Fruit fly (Drosophila melanogaster) whole organism, embryonic: ENCODE data around the gene Ced-12.

Experiments
- BEAF-32 ChIP-seq: fragments of 200-800 bp; sonication (Bioruptor generic); optimal IDR thresholded peaks from 3 replicates; lab custom pipeline; 2017; ENCODE audit warnings: missing biosample characterization, missing genetic modification characterization, mild to moderate bottlenecking, moderate library complexity, missing genetic modification reagents
- BtbVII ChIP-seq: fragments of 200-800 bp; sonication (Bioruptor generic); optimal IDR thresholded peaks from 3 replicates; lab custom pipeline; 2017; ENCODE audit warnings: missing biosample characterization, mild to moderate bottlenecking, missing genetic modification characterization
- CG1024 ChIP-seq: fragments of 200-800 bp; sonication (Bioruptor generic); IDR thresholded peaks from 2 replicates; pipeline ENCODE4 v1.3.6; 2022; ENCODE audit warnings: missing biosample characterization, missing genetic modification characterization
- CG10267 ChIP-seq: fragments of 200-800 bp; sonication (Bioruptor generic); optimal IDR thresholded peaks from 2 replicates; lab custom pipeline; 2018; ENCODE audit warnings: missing biosample characterization, mild to moderate bottlenecking, missing genetic modification characterization, moderate library complexity
- CG11398 ChIP-seq: fragments of 200-800 bp; sonication (Bioruptor generic); optimal IDR thresholded peaks from 2 replicates; lab custom pipeline; 2016; ENCODE audit warnings: missing biosample characterization, missing genetic modification characterization
- CG11504 ChIP-seq: fragments of 200-800 bp; sonication (Bioruptor generic); optimal IDR thresholded peaks from 3 replicates; lab custom pipeline; 2019; ENCODE audit warnings: missing biosample characterization, mild to moderate bottlenecking, missing genetic modification characterization, moderate library complexity
- CG12769 ChIP-seq: fragments of 200-800 bp; sonication (Bioruptor generic); optimal IDR thresholded peaks from 2 replicates; lab custom pipeline; 2019; ENCODE audit warnings: missing biosample characterization, mild to moderate bottlenecking, missing genetic modification characterization, moderate library complexity
- CG15479 ChIP-seq: fragments of 200-800 bp; sonication (Bioruptor generic); optimal IDR thresholded peaks from 3 replicates; lab custom pipeline; 2019; ENCODE audit warnings: missing biosample characterization, mild to moderate bottlenecking, missing genetic modification characterization, moderate library complexity
- CG1647 ChIP-seq: fragments of 200-800 bp; sonication (Bioruptor generic); optimal IDR thresholded peaks from 3 replicates; lab custom pipeline; 2016; ENCODE audit warnings: missing biosample characterization, missing genetic modification characterization
- CG17361 ChIP-seq: fragments of 200-800 bp; sonication (Bioruptor generic); IDR thresholded peaks from 3 replicates; pipeline ENCODE4 v1.3.6; 2022; ENCODE audit warnings: missing biosample characterization, missing genetic modification characterization
- CG18619 ChIP-seq: fragments of 200-800 bp; sonication (Bioruptor generic); optimal IDR thresholded peaks from 3 replicates; lab custom pipeline; 2017; ENCODE audit warnings: missing biosample characterization, mild to moderate bottlenecking, missing genetic modification characterization
- CG2129 ChIP-seq: fragments of 200-800 bp; sonication (Bioruptor generic); IDR thresholded peaks from 2 replicates; pipeline ENCODE4 v1.3.6; 2022; ENCODE audit warnings: missing biosample characterization, missing genetic modification characterization; ENCODE audit not compliant: partially characterized antibody
- CG3065 ChIP-seq: fragments of 200-800 bp; sonication (Bioruptor generic); optimal IDR thresholded peaks from 2 replicates; lab custom pipeline; 2016; ENCODE audit warnings: missing biosample characterization, missing genetic modification characterization
- CG31441 ChIP-seq: fragments of 200-800 bp; sonication (Bioruptor generic); IDR thresholded peaks from 2 replicates; pipeline ENCODE4 v1.3.6; 2022; ENCODE audit warnings: missing biosample characterization, missing genetic modification characterization
- CG32532 ChIP-seq: fragments of 200-800 bp; sonication (Bioruptor generic); IDR thresholded peaks from 2 replicates; pipeline ENCODE4 v1.3.6; 2022; ENCODE audit warnings: missing biosample characterization, missing genetic modification characterization
- CG32772 ChIP-seq: fragments of 200-800 bp; sonication (Bioruptor generic); IDR thresholded peaks from 2 replicates; pipeline ENCODE4 v1.3.6; 2022; ENCODE audit warnings: missing biosample characterization, missing genetic modification characterization
- CG34422 ChIP-seq: fragments of 200-800 bp; sonication (Bioruptor generic); IDR thresholded peaks from 3 replicates; pipeline ENCODE4 v1.3.6; 2022; ENCODE audit warnings: missing biosample characterization, missing genetic modification characterization
- CG3838 ChIP-seq: fragments of 200-800 bp; sonication (Bioruptor generic); optimal IDR thresholded peaks from 3 replicates; lab custom pipeline; 2016; ENCODE audit warnings: missing biosample characterization, missing genetic modification characterization
- CG4404 ChIP-seq: fragments of 200-800 bp; sonication (Bioruptor generic); IDR thresholded peaks from 2 replicates; pipeline ENCODE4 v1.3.6; 2022; ENCODE audit warnings: missing biosample characterization, missing genetic modification characterization
- CG4424 ChIP-seq: fragments of 200-800 bp; sonication (Bioruptor generic); optimal IDR thresholded peaks from 3 replicates; lab custom pipeline; 2016; ENCODE audit warnings: missing biosample characterization, missing genetic modification characterization
- CG7745 ChIP-seq: fragments of 200-800 bp; sonication (Bioruptor generic); optimal IDR thresholded peaks from 2 replicates; lab custom pipeline; 2018; ENCODE audit warnings: missing biosample characterization, mild to moderate bottlenecking, missing genetic modification characterization, moderate library complexity
- CG7786 ChIP-seq: fragments of 200-800 bp; sonication (Bioruptor generic); optimal IDR thresholded peaks from 2 replicates; lab custom pipeline; 2016; ENCODE audit warnings: missing biosample characterization, missing genetic modification characterization
- CG7839 ChIP-seq: fragments of 200-800 bp; sonication (Bioruptor generic); optimal IDR thresholded peaks from 3 replicates; lab custom pipeline; 2018; ENCODE audit warnings: missing biosample characterization, mild to moderate bottlenecking, missing genetic modification characterization, moderate library complexity
- CG9817 ChIP-seq: fragments of 200-800 bp; sonication (Bioruptor generic); optimal IDR thresholded peaks from 2 replicates; lab custom pipeline; 2018; ENCODE audit warnings: missing biosample characterization, mild to moderate bottlenecking, missing genetic modification characterization, moderate library complexity
- Gsc ChIP-seq: fragments of 200-800 bp; sonication (Bioruptor generic); IDR thresholded peaks from 2 replicates; pipeline ENCODE4 v1.3.6; 2022; ENCODE audit warnings: missing biosample characterization, missing genetic modification characterization
- HmgZ ChIP-seq: fragments of 200-800 bp; sonication (Bioruptor generic); optimal IDR thresholded peaks from 2 replicates; lab custom pipeline; 2018; ENCODE audit warnings: missing biosample characterization, mild to moderate bottlenecking, missing genetic modification characterization
- Lpt ChIP-seq: fragments of >200 bp; optimal IDR thresholded peaks from 2 replicates; lab custom pipeline; 2018; ENCODE audit warnings: missing biosample characterization, missing genetic modification characterization
- Nf-YB ChIP-seq: fragments of 200-800 bp; sonication (Bioruptor generic); optimal IDR thresholded peaks from 3 replicates; lab custom pipeline; 2019; ENCODE audit warnings: missing biosample characterization, mild to moderate bottlenecking, missing genetic modification characterization, moderate library complexity
- Sox100B ChIP-seq: fragments of 200-800 bp; sonication (Bioruptor generic); optimal IDR thresholded peaks from 3 replicates; lab custom pipeline; 2018; ENCODE audit warnings: missing biosample characterization, mild to moderate bottlenecking, missing genetic modification characterization
- Taf1 ChIP-seq: fragments of 200-800 bp; sonication (Bioruptor generic); IDR thresholded peaks from 2 replicates; pipeline ENCODE4 v1.3.6; 2022; ENCODE audit warnings: missing biosample characterization, missing genetic modification characterization
- ab ChIP-seq: fragments of 200-800 bp; sonication (Bioruptor generic); optimal IDR thresholded peaks from 2 replicates; lab custom pipeline; 2016; ENCODE audit warnings: missing biosample characterization, missing genetic modification characterization
- ara ChIP-seq: fragments of 200-800 bp; sonication (Bioruptor generic); IDR thresholded peaks from 2 replicates; pipeline ENCODE4 v1.3.6; 2022; ENCODE audit warnings: missing biosample characterization, missing genetic modification characterization
- bbx ChIP-seq: fragments of 200-800 bp; sonication (Bioruptor generic); IDR thresholded peaks from 2 replicates; pipeline ENCODE4 v1.3.6; 2022; ENCODE audit warnings: missing biosample characterization, missing genetic modification characterization; ENCODE audit not compliant: partially characterized antibody
- br ChIP-seq: fragments of >200 bp; optimal IDR thresholded peaks from 2 replicates; lab custom pipeline; 2017
- cato ChIP-seq: fragments of 200-800 bp; sonication (Bioruptor generic); optimal IDR thresholded peaks from 2 replicates; lab custom pipeline; 2016; ENCODE audit warnings: missing biosample characterization, missing genetic modification characterization, borderline replicate concordance
- dati ChIP-seq: fragments of 200-800 bp; sonication (Bioruptor generic); IDR thresholded peaks from 2 replicates; pipeline ENCODE4 v1.3.6; 2022; ENCODE audit warnings: missing biosample characterization, missing genetic modification characterization
- dmrt11E ChIP-seq: fragments of 200-800 bp; sonication (Bioruptor generic); optimal IDR thresholded peaks from 3 replicates; lab custom pipeline; 2018; ENCODE audit warnings: missing biosample characterization, mild to moderate bottlenecking, missing genetic modification characterization, moderate library complexity
- emc ChIP-seq: fragments of 200-800 bp; sonication (Bioruptor generic); optimal IDR thresholded peaks from 2 replicates; lab custom pipeline; 2016; ENCODE audit warnings: missing biosample characterization, missing genetic modification characterization
- esg ChIP-seq: fragments of 200-800 bp; sonication (Bioruptor generic); conservative IDR thresholded peaks from 2 replicates; pipeline ENCODE4 v1.3.6; 2022; ENCODE audit warnings: missing biosample characterization, missing genetic modification characterization
- hb ChIP-seq: fragments of 200-800 bp; sonication (Bioruptor generic); IDR thresholded peaks from 3 replicates; pipeline ENCODE4 v1.3.6; 2022; ENCODE audit warnings: missing biosample characterization, missing genetic modification characterization; ENCODE audit not compliant: partially characterized antibody
- hth ChIP-seq: fragments of >200 bp; optimal IDR thresholded peaks from 2 replicates; lab custom pipeline; 2017; ENCODE audit warnings: inconsistent platforms
- inv ChIP-seq: fragments of 200-800 bp; sonication (Bioruptor generic); IDR thresholded peaks from 2 replicates; pipeline ENCODE4 v1.3.6; 2022; ENCODE audit warnings: missing biosample characterization, missing genetic modification characterization; ENCODE audit not compliant: partially characterized antibody
- lola ChIP-seq, 3 experiments: fragments of >200 bp in 2 of 3; fragments of 200-800 bp in 1 of 3; sonication (Bioruptor generic) in 1 of 3; optimal IDR thresholded peaks; 2 replicates each; lab custom pipeline; 2017 to 2019; ENCODE audit warnings: missing biosample characterization in 3 of 3, missing genetic modification characterization in 3 of 3, mild to moderate bottlenecking in 1 of 3, moderate library complexity in 1 of 3
- nmo ChIP-seq: fragments of 200-800 bp; sonication (Bioruptor generic); optimal IDR thresholded peaks from 2 replicates; lab custom pipeline; 2018; ENCODE audit warnings: missing biosample characterization, mild to moderate bottlenecking, missing genetic modification characterization, moderate library complexity
- org-1 ChIP-seq: fragments of 200-800 bp; sonication (Bioruptor generic); optimal IDR thresholded peaks from 2 replicates; lab custom pipeline; 2017; ENCODE audit warnings: missing biosample characterization, missing genetic modification characterization
- pzg ChIP-seq: fragments of 200-800 bp; sonication (Bioruptor generic); optimal IDR thresholded peaks from 3 replicates; lab custom pipeline; 2018; ENCODE audit warnings: missing biosample characterization, mild to moderate bottlenecking, missing genetic modification characterization, moderate library complexity
- rib ChIP-seq: fragments of 200-800 bp; sonication (Bioruptor generic); IDR thresholded peaks from 2 replicates; pipeline ENCODE4 v1.3.6; 2022; ENCODE audit warnings: missing biosample characterization, missing genetic modification characterization
- sens ChIP-seq: fragments of 200-800 bp; sonication (Bioruptor generic); peaks from one replicate; lab custom pipeline; 2016; ENCODE audit warnings: missing biosample characterization, missing genetic modification characterization
- tin ChIP-seq: fragments of 200-800 bp; sonication (Bioruptor generic); optimal IDR thresholded peaks from 3 replicates; lab custom pipeline; 2016; ENCODE audit warnings: missing biosample characterization, missing genetic modification characterization
- toy ChIP-seq: fragments of 200-800 bp; sonication (Bioruptor generic); IDR thresholded peaks from 2 replicates; pipeline ENCODE4 v1.3.6; 2022; ENCODE audit warnings: missing biosample characterization, missing genetic modification characterization
- tup ChIP-seq: fragments of 200-800 bp; sonication (Bioruptor generic); optimal IDR thresholded peaks from 2 replicates; lab custom pipeline; 2016; ENCODE audit warnings: missing biosample characterization, mild to moderate bottlenecking, missing genetic modification characterization, moderate library complexity

Ced-12 gene

dm6 chr2L:12115809-12116208 is 18.2 kb downstream of the Ced-12 start (continued):
- no peak for TF ChIP-seq Gsc (GFP tag; lab: Robert Waterston, UW)
- no peak for TF ChIP-seq inv (GFP tag; lab: Robert Waterston, UW)
- no peak for TF ChIP-seq CG3065 (GFP tag; lab: Kevin White, UChicago)
- TF ChIP-seq CG10267: peak; percentile 25
- no peak for TF ChIP-seq bbx (GFP tag; lab: Robert Waterston, UW)
- TF ChIP-seq dmrt11E (tag; lab: Kevin White, UChicago): peak; percentile 8
- TF ChIP-seq BEAF-32: no peak
- TF ChIP-seq CG17361: peak; percentile 36; the same call in 1 of the 3 replicates
- no peak for TF ChIP-seq esg (GFP tag; lab: Robert Waterston, UW)
- TF ChIP-seq, all 482 proteins: peak for 19

DNA sequence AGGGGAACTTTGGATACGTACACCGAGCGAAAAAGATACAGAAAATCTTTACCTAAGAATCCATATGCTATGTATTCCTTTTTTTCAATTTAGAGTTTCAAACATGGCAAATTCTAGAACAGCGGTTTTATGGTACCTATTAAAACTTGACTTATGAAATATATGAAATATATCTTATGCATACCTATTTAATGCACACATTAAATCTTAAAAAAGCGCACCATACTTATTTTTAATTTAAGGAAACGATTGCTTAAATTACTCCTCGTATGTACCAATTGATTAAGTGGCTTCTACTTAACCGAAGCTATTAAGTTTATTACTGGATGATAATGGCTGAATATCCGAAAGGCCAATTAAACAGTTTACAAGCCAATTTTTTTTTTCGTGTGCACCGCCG is 22.4 kb downstream of the Ced-12 start:
- TF ChIP-seq tin (GFP tag; lab: Kevin White, UChicago): no peak
- TF ChIP-seq CG11398 (GFP tag; lab: Kevin White, UChicago): no peak
- no peak for TF ChIP-seq Taf1 (GFP tag; lab: Robert Waterston, UW)
- TF ChIP-seq dati (GFP tag; lab: Robert Waterston, UW): no peak
- no peak for TF ChIP-seq hth (lab: Kevin White, UChicago)
- TF ChIP-seq Lpt: no peak
- peak in 1 of 3 experiments; percentile 17 for TF ChIP-seq lola (GFP tag; optimal IDR thresholded peaks at IDR 0.05; lab: Kevin White, UChicago)
- no peak for TF ChIP-seq cato (GFP tag; lab: Kevin White, UChicago)
- TF ChIP-seq Sox100B (GFP tag; lab: Kevin White, UChicago): no peak
- no peak for TF ChIP-seq CG12769 (tag; lab: Kevin White, UChicago)
- no peak for TF ChIP-seq emc (GFP tag; lab: Kevin White, UChicago)
- peak; percentile 85 for TF ChIP-seq sens (GFP tag; lab: Kevin White, UChicago)
- TF ChIP-seq CG17361: 0 out of 3 replicates have a peak, but pooled peaks have one; percentile 42
- no peak for TF ChIP-seq ara
- no peak for TF ChIP-seq br (lab: Kevin White, UChicago)
- no peak for TF ChIP-seq CG18619 (GFP tag; lab: Kevin White, UChicago)
- no peak for TF ChIP-seq org-1
- no peak for TF ChIP-seq tup (GFP tag; lab: Kevin White, UChicago)
- no peak for TF ChIP-seq CG31441 (GFP tag; lab: Robert Waterston, UW)
- no peak for TF ChIP-seq hb (GFP tag; lab: Robert Waterston, UW)
- TF ChIP-seq Nf-YB (GFP tag; lab: Kevin White, UChicago): no peak
- TF ChIP-seq CG34422 (GFP tag; lab: Robert Waterston, UW): no peak
- no peak for TF ChIP-seq CG3838 (GFP tag; lab: Kevin White, UChicago)
- TF ChIP-seq rib: no peak
- TF ChIP-seq CG1024 (GFP tag; lab: Robert Waterston, UW): no peak
- TF ChIP-seq ab (GFP tag; lab: Kevin White, UChicago): no peak
- TF ChIP-seq CG7786 (GFP tag; lab: Kevin White, UChicago): no peak
- peak; percentile 7 for TF ChIP-seq CG4424 (GFP tag; lab: Kevin White, UChicago)
- TF ChIP-seq CG32772: no peak
- no peak for TF ChIP-seq BtbVII (GFP tag; lab: Kevin White, UChicago)
- TF ChIP-seq CG2129 (GFP tag; lab: Robert Waterston, UW): no peak
- TF ChIP-seq toy: no peak
- no peak for TF ChIP-seq CG7745 (tag; lab: Kevin White, UChicago)
- no peak for TF ChIP-seq CG1647 (GFP tag; lab: Kevin White, UChicago)
- no peak for TF ChIP-seq CG15479 (GFP tag; lab: Kevin White, UChicago)
- no peak for TF ChIP-seq CG4404 (GFP tag; lab: Robert Waterston, UW)
- no peak for TF ChIP-seq CG9817
- TF ChIP-seq CG7839 (tag; lab: Kevin White, UChicago): no peak
- no peak for TF ChIP-seq CG32532 (GFP tag; lab: Robert Waterston, UW)
- peak; percentile 6 for TF ChIP-seq nmo (GFP tag; lab: Kevin White, UChicago)
- TF ChIP-seq HmgZ (tag; lab: Kevin White, UChicago): no peak
- no peak for TF ChIP-seq pzg
- peak; percentile 49 for TF ChIP-seq CG11504
